Fruit fly (Drosophila melanogaster): Measurements from ENCODE around the gene CG1113.

Gene CG1113

dm6 chr3R:5282755-5283359 is 29.9 kb downstream of the CG1113 start (continued):
- TF ChIP-seq Dbx (GFP tag; IDR thresholded peaks at IDR 0.05) (peak; percentile 81), dimm (GFP tag; IDR thresholded peaks at IDR 0.05) (no peak), chif (GFP tag; optimal IDR thresholded peaks at IDR 0.05) (no peak), Dip3 (GFP tag; optimal IDR thresholded peaks at IDR 0.05) (no peak), Mrtf (GFP tag; IDR thresholded peaks at IDR 0.05) (0 out of 3 replicates have a peak, but pooled peaks have one; percentile 45), oc (tag; optimal IDR thresholded peaks at IDR 0.05) (no peak), da (GFP tag; optimal IDR thresholded peaks at IDR 0.05) (no peak), CrebB (tag; optimal IDR thresholded peaks at IDR 0.05) (no peak), CG7963 (GFP tag; IDR thresholded peaks at IDR 0.05; ENCODE audit: partially characterized antibody) (no peak), stc (GFP tag; IDR thresholded peaks at IDR 0.05) (0 out of 2 replicates have a peak, but pooled peaks have one; percentile 30), dysf (GFP tag; IDR thresholded peaks at IDR 0.05) (peak; percentile 52; the same call in 1 of the 3 replicates), ems (GFP tag; optimal IDR thresholded peaks at IDR 0.05) (no peak), zen (tag; optimal IDR thresholded peaks at IDR 0.05) (no peak), CG18764 (GFP tag; optimal IDR thresholded peaks at IDR 0.05) (no peak), gsb (GFP tag; IDR thresholded peaks at IDR 0.05) (peak; percentile 8; the same call in 1 of the 2 replicates), HmgZ (tag; optimal IDR thresholded peaks at IDR 0.05) (peak; percentile 27), CG14860 (GFP tag; IDR thresholded peaks at IDR 0.05; ENCODE audit: partially characterized antibody) (no peak), crol (GFP tag; IDR thresholded peaks at IDR 0.05) (peak; percentile 57; the same call in 1 of the 2 replicates), Hsf (GFP tag; optimal IDR thresholded peaks at IDR 0.05) (no peak), caup (GFP tag; optimal IDR thresholded peaks at IDR 0.05; ENCODE audit: severe bottlenecking) (no peak), ind (GFP tag; optimal IDR thresholded peaks at IDR 0.05) (peak; percentile 3), ase (GFP tag; IDR thresholded peaks at IDR 0.05) (no peak), CG6175 (GFP tag; IDR thresholded peaks at IDR 0.05) (0 out of 3 replicates have a peak, but pooled peaks have one; percentile 20), CG15011 (GFP tag; optimal IDR thresholded peaks at IDR 0.05) (no peak), fd64A (GFP tag; optimal IDR thresholded peaks at IDR 0.05) (no peak), CG3065 (GFP tag; optimal IDR thresholded peaks at IDR 0.05) (no peak), pho (GFP tag; optimal IDR thresholded peaks at IDR 0.05) (no peak), CG10366 (GFP tag; IDR thresholded peaks at IDR 0.05) (no peak), Lpt (GFP tag; optimal IDR thresholded peaks at IDR 0.05) (no peak), CG1529 (GFP tag; optimal IDR thresholded peaks at IDR 0.05) (no peak), CG8924 (tag; optimal IDR thresholded peaks at IDR 0.05) (no peak), CG7372 (GFP tag; IDR thresholded peaks at IDR 0.05) (no peak), CG11456 (GFP tag; IDR thresholded peaks at IDR 0.05) (peak; percentile 77), crp (GFP tag; optimal IDR thresholded peaks at IDR 0.05) (no peak), CG2120 (GFP tag; optimal IDR thresholded peaks at IDR 0.05) (peak; percentile 47), phol (tag; optimal IDR thresholded peaks at IDR 0.05) (no peak), Blimp-1 (GFP tag; optimal IDR thresholded peaks at IDR 0.05) (no peak), Sry-δ (GFP tag; optimal IDR thresholded peaks at IDR 0.05) (no peak), mirr (GFP tag; optimal IDR thresholded peaks at IDR 0.05) (peak; percentile 23), CG18619 (GFP tag; optimal IDR thresholded peaks at IDR 0.05) (no peak), CG7745 (tag; optimal IDR thresholded peaks at IDR 0.05) (no peak), BEAF-32 (GFP tag; optimal IDR thresholded peaks at IDR 0.05) (no peak), Opbp (GFP tag; IDR thresholded peaks at IDR 0.05; ENCODE audit: partially characterized antibody) (0 out of 3 replicates have a peak, but pooled peaks have one; percentile 35), CG17912 (GFP tag; optimal IDR thresholded peaks at IDR 0.05) (no peak), mld (GFP tag; IDR thresholded peaks at IDR 0.05; ENCODE audit: partially characterized antibody) (0 out of 3 replicates have a peak, but pooled peaks have one; percentile 44), Deaf1 (tag; optimal IDR thresholded peaks at IDR 0.05) (no peak), ash1 (GFP tag; optimal IDR thresholded peaks at IDR 0.05) (no peak), HLH3B (GFP tag; IDR thresholded peaks at IDR 0.05) (peak; percentile 37; the same call in 1 of the 2 replicates), HLH54F (GFP tag; optimal IDR thresholded peaks at IDR 0.05) (peak; percentile 22), otp (GFP tag; IDR thresholded peaks at IDR 0.05) (peak; percentile 42; the same call in 2 of the 3 replicates)

Data from whole organism, embryonic.